Fruit fly (Drosophila melanogaster): ENCODE data around the gene CG6793.

The CG6793 gene

DNA sequence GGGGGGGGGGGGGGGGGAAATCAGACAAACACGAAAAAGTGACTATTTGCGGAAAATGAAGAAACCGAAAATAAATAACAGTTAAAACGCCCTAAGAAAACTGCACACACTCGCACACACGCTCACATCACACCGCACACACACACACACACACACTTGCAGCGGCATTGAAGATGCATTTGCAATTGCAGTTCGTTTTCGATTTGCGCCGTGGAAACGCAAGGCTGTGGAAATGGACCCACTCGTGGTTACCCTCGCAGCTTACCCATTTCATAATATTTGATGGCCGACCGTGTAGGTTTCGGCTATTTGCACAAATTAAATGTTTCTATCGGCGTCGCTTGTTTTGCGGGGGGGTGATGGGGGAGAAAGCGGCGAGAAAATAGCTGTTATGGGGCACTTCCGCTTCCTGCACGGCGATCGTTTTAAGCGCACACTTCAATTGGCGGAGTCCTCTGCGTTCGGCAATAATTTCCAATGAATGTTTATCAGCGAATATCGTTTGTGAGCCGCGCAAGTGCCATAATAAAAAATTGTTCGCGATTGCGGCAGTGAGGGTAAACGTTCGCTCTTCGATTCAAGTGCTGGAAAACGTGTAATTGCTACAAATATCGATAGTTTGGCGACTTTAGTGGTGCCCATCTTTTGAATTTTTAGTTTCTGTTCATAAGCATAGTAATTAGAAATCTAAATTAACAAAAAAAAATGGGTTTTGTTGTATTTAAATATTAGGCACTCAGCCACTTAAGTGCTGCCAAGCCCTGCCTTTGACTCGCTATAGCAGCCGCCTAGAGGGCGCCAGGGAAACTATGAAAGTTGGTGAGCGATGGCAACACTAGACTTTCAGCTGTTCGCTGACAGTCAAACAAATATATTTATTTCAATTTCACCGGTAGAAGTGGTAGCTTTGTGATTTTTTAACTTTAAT lies 39.6 kb upstream of the CG6793 start, which contains the start of the genes Pop2 and CG6928 (continued):
- TF ChIP-seq CG30020 (tag; optimal IDR thresholded peaks at IDR 0.05) (peak; percentile 42), zfh2 (GFP tag; optimal IDR thresholded peaks at IDR 0.05) (peak; percentile 87), CG7839 (tag; optimal IDR thresholded peaks at IDR 0.05) (peak; percentile 61), CG17612 (GFP tag; IDR thresholded peaks at IDR 0.05) (no peak), ash1 (GFP tag; optimal IDR thresholded peaks at IDR 0.05) (no peak), al (GFP tag; IDR thresholded peaks at IDR 0.05) (peak; percentile 56), nom (GFP tag; optimal IDR thresholded peaks at IDR 0.05) (no peak), CG7786 (GFP tag; optimal IDR thresholded peaks at IDR 0.05) (peak; percentile 87), CG7987 (GFP tag; optimal IDR thresholded peaks at IDR 0.05) (no peak), ro (GFP tag; IDR thresholded peaks at IDR 0.05) (no peak), amos (GFP tag; IDR thresholded peaks at IDR 0.05; ENCODE audit: partially characterized antibody) (peak; percentile 83), CG13296 (GFP tag; optimal IDR thresholded peaks at IDR 0.05) (no peak), CG15269 (tag; optimal IDR thresholded peaks at IDR 0.05) (no peak), caup (GFP tag; optimal IDR thresholded peaks at IDR 0.05; ENCODE audit: severe bottlenecking) (peak; percentile 76), Atf3 (GFP tag; optimal IDR thresholded peaks at IDR 0.05) (peak; percentile 48), tup (GFP tag; optimal IDR thresholded peaks at IDR 0.05) (peak; percentile 55), CG15601 (tag; optimal IDR thresholded peaks at IDR 0.05) (peak; percentile 73), CG31365 (tag; optimal IDR thresholded peaks at IDR 0.05) (peak; percentile 9), CG6272 (GFP tag; IDR thresholded peaks at IDR 0.05) (peak; percentile 69), Ssrp (tag; optimal IDR thresholded peaks at IDR 0.05) (peak; percentile 48), CHES-1-like (GFP tag; optimal IDR thresholded peaks at IDR 0.05) (peak; percentile 92), insv (GFP tag; optimal IDR thresholded peaks at IDR 0.05) (peak in 1 of 2 experiments; percentile 53), slbo (GFP tag; IDR thresholded peaks at IDR 0.05) (peak; percentile 88), CG10366 (GFP tag; IDR thresholded peaks at IDR 0.05) (peak; percentile 57), psq (GFP tag; optimal IDR thresholded peaks at IDR 0.05) (peak; percentile 48), maf-S (GFP tag; optimal IDR thresholded peaks at IDR 0.05) (peak; percentile 82), pho (GFP tag; optimal IDR thresholded peaks at IDR 0.05) (peak; percentile 88), bowl (GFP tag; IDR thresholded peaks at IDR 0.05) (no peak), PHDP (tag; optimal IDR thresholded peaks at IDR 0.05) (peak; percentile 57), Lhr (GFP tag; optimal IDR thresholded peaks at IDR 0.05) (peak; percentile 91), CG12299 (tag; optimal IDR thresholded peaks at IDR 0.05) (no peak), luna (GFP tag; optimal IDR thresholded peaks at IDR 0.05) (peak; percentile 59), CG10147 (GFP tag; optimal IDR thresholded peaks at IDR 0.05) (no peak), CG1529 (GFP tag; optimal IDR thresholded peaks at IDR 0.05) (no peak), Jarid2 (GFP tag; optimal IDR thresholded peaks at IDR 0.05) (peak; percentile 11), CG34376 (GFP tag; optimal IDR thresholded peaks at IDR 0.05) (peak; percentile 22), CG18619 (GFP tag; optimal IDR thresholded peaks at IDR 0.05) (peak; percentile 29), run (tag; optimal IDR thresholded peaks at IDR 0.05) (no peak), Dip3 (GFP tag; optimal IDR thresholded peaks at IDR 0.05) (peak; percentile 83), NFAT (GFP tag; IDR thresholded peaks at IDR 0.05) (peak; percentile 82; the same call in 1 of the 2 replicates), br (optimal IDR thresholded peaks at IDR 0.05) (no peak), Gsc (GFP tag; IDR thresholded peaks at IDR 0.05) (no peak), CG8281 (tag; optimal IDR thresholded peaks at IDR 0.05) (no peak), yki (optimal IDR thresholded peaks at IDR 0.05) (no peak), Bteb2 (GFP tag; optimal IDR thresholded peaks at IDR 0.05) (peak; percentile 83), cg (GFP tag; optimal IDR thresholded peaks at IDR 0.05) (peak; percentile 88), Meics (GFP tag; optimal IDR thresholded peaks at IDR 0.05) (peak; percentile 2), Opbp (GFP tag; IDR thresholded peaks at IDR 0.05; ENCODE audit: partially characterized antibody) (peak; percentile 79), ara (GFP tag; IDR thresholded peaks at IDR 0.05) (peak; percentile 54; the same call in 1 of the 2 replicates)
